Worm (Caenorhabditis elegans) whole organism, L3 larva: Measurements from ENCODE around the gene Y75B8A.6.
A peak's percentile ranks its signal among the peaks of the same experiment; 100 is the strongest.

ENCODE experiments used
- R02D3.7 ChIP-seq: fragments of 150-350 bp; optimal IDR thresholded peaks from 2 replicates; lab custom pipeline; 2014; ENCODE audit warnings: missing biosample characterization, missing genetic modification characterization
- aly-2 ChIP-seq: fragments of 150-350 bp; optimal IDR thresholded peaks from 2 replicates; lab custom pipeline; 2014; ENCODE audit warnings: missing biosample characterization, missing genetic modification characterization
- ama-1 ChIP-seq: fragments of 150-350 bp; optimal IDR thresholded peaks from 2 replicates; lab custom pipeline; 2018
- ceh-16 ChIP-seq: sonication (generic microtip); optimal IDR thresholded peaks from 2 replicates; lab custom pipeline; 2017; ENCODE audit warnings: missing biosample characterization, missing genetic modification characterization
- ceh-28 ChIP-seq: fragments of 150-350 bp; optimal IDR thresholded peaks from 2 replicates; lab custom pipeline; 2014; ENCODE audit warnings: missing biosample characterization, missing genetic modification reagents, missing genetic modification characterization
- ceh-82 ChIP-seq: fragments of 150-350 bp; optimal IDR thresholded peaks from 2 replicates; lab custom pipeline; 2014; ENCODE audit warnings: missing biosample characterization, missing genetic modification characterization
- ceh-9 ChIP-seq: sonication (generic microtip); optimal IDR thresholded peaks from 2 replicates; lab custom pipeline; 2018; ENCODE audit warnings: missing biosample characterization, missing genetic modification characterization
- daf-12 ChIP-seq: fragments of 150-350 bp; optimal IDR thresholded peaks from 2 replicates; lab custom pipeline; 2014; ENCODE audit warnings: missing biosample characterization, missing genetic modification reagents, missing genetic modification characterization
- egl-27 ChIP-seq: sonication (generic microtip); optimal IDR thresholded peaks from 4 replicates; lab custom pipeline; 2017; ENCODE audit warnings: missing biosample characterization, missing genetic modification reagents, missing genetic modification characterization
- elt-1 ChIP-seq: fragments of 150-350 bp; optimal IDR thresholded peaks from 2 replicates; lab custom pipeline; 2014; ENCODE audit warnings: missing biosample characterization, missing genetic modification characterization
- elt-2 ChIP-seq: sonication (generic microtip); optimal IDR thresholded peaks from 2 replicates; lab custom pipeline; 2016; ENCODE audit warnings: missing genetic modification reagents, mild to moderate bottlenecking, missing genetic modification characterization, missing compliant biosample characterization
- elt-3 ChIP-seq, 3 experiments: fragments of 150-350 bp in 1 of 3; sonication (generic microtip) in 2 of 3; optimal IDR thresholded peaks; 2 replicates in 2 of 3; 4 replicates in 1 of 3; lab custom pipeline; 2014 to 2017; ENCODE audit warnings: missing biosample characterization in 3 of 3, missing genetic modification characterization in 3 of 3
- eor-1 ChIP-seq, 2 experiments: fragments of 150-350 bp; optimal IDR thresholded peaks; 2 replicates each; lab custom pipeline; 2014 to 2018; ENCODE audit warnings: missing biosample characterization in 2 of 2, missing genetic modification characterization in 2 of 2
- fkh-10 ChIP-seq: sonication (generic microtip); optimal IDR thresholded peaks from 2 replicates; lab custom pipeline; 2017; ENCODE audit warnings: missing biosample characterization, missing genetic modification reagents, missing genetic modification characterization
- fkh-2 ChIP-seq: fragments of 150-350 bp; optimal IDR thresholded peaks from 2 replicates; lab custom pipeline; 2014; ENCODE audit warnings: missing biosample characterization, missing genetic modification reagents, missing genetic modification characterization
- jun-1 ChIP-seq: fragments of 150-350 bp; optimal IDR thresholded peaks from 2 replicates; lab custom pipeline; 2014; ENCODE audit warnings: missing biosample characterization, missing genetic modification reagents, missing genetic modification characterization
- lin-39 ChIP-seq: fragments of 150-350 bp; optimal IDR thresholded peaks from 2 replicates; lab custom pipeline; 2018; ENCODE audit warnings: missing biosample characterization, missing genetic modification reagents, missing genetic modification characterization
- mdl-1 ChIP-seq: fragments of 150-350 bp; optimal IDR thresholded peaks from 2 replicates; lab custom pipeline; 2014; ENCODE audit warnings: missing biosample characterization, missing genetic modification characterization
- mml-1 ChIP-seq: fragments of 150-350 bp; sonication (generic microtip); optimal IDR thresholded peaks from 3 replicates; lab custom pipeline; 2014; ENCODE audit warnings: missing biosample characterization, missing genetic modification characterization
- nfya-1 ChIP-seq: sonication (generic microtip); optimal IDR thresholded peaks from 2 replicates; lab custom pipeline; 2017; ENCODE audit warnings: missing genetic modification characterization, mild to moderate bottlenecking, missing compliant biosample characterization, antibody characterized with exemption, moderate library complexity; ENCODE audit not compliant: insufficient read depth
- nhr-11 ChIP-seq: fragments of 150-350 bp; optimal IDR thresholded peaks from 2 replicates; lab custom pipeline; 2014; ENCODE audit warnings: missing biosample characterization, missing genetic modification characterization
- nhr-12 ChIP-seq: fragments of 150-350 bp; optimal IDR thresholded peaks from 2 replicates; lab custom pipeline; 2014; ENCODE audit warnings: missing biosample characterization, missing genetic modification characterization
- nhr-23 ChIP-seq: fragments of 150-350 bp; optimal IDR thresholded peaks from 2 replicates; lab custom pipeline; 2014; ENCODE audit warnings: missing biosample characterization, missing genetic modification reagents, missing genetic modification characterization
- nhr-237 ChIP-seq: fragments of 150-350 bp; optimal IDR thresholded peaks from 2 replicates; lab custom pipeline; 2014; ENCODE audit warnings: missing biosample characterization, missing genetic modification characterization
- nhr-25 ChIP-seq: sonication (generic microtip); optimal IDR thresholded peaks from 2 replicates; lab custom pipeline; 2017; ENCODE audit warnings: missing biosample characterization, missing genetic modification characterization
- nhr-28 ChIP-seq: fragments of 150-350 bp; optimal IDR thresholded peaks from 2 replicates; lab custom pipeline; 2014; ENCODE audit warnings: missing biosample characterization, missing genetic modification characterization
- nhr-43 ChIP-seq: sonication (generic microtip); optimal IDR thresholded peaks from 2 replicates; lab custom pipeline; 2016; ENCODE audit warnings: mild to moderate bottlenecking, missing genetic modification characterization, missing compliant biosample characterization; ENCODE audit not compliant: poor library complexity, severe bottlenecking
- nhr-67 ChIP-seq: fragments of 150-350 bp; optimal IDR thresholded peaks from 2 replicates; lab custom pipeline; 2014; ENCODE audit warnings: missing biosample characterization, missing genetic modification characterization
- pha-4 ChIP-seq: fragments of 150-350 bp; optimal IDR thresholded peaks from 2 replicates; lab custom pipeline; 2014; ENCODE audit warnings: missing biosample characterization, missing genetic modification reagents, missing genetic modification characterization
- pqm-1 ChIP-seq: fragments of 150-350 bp; optimal IDR thresholded peaks from 2 replicates; lab custom pipeline; 2017; ENCODE audit warnings: missing biosample characterization, missing genetic modification characterization, inconsistent platforms
- sea-2 ChIP-seq: fragments of 150-350 bp; sonication (generic microtip); optimal IDR thresholded peaks from 4 replicates; lab custom pipeline; 2014; ENCODE audit warnings: missing biosample characterization, missing genetic modification reagents, missing genetic modification characterization
- skn-1 ChIP-seq: fragments of 150-350 bp; optimal IDR thresholded peaks from 2 replicates; lab custom pipeline; 2014; ENCODE audit warnings: missing biosample characterization, missing genetic modification characterization
- unc-39 ChIP-seq: sonication (generic microtip); optimal IDR thresholded peaks from 4 replicates; lab custom pipeline; 2017; ENCODE audit warnings: missing biosample characterization, missing genetic modification characterization
- unc-62 ChIP-seq: fragments of 150-350 bp; sonication (generic microtip); optimal IDR thresholded peaks from 4 replicates; lab custom pipeline; 2014; ENCODE audit warnings: missing biosample characterization, missing genetic modification reagents, missing genetic modification characterization
- zag-1 ChIP-seq: fragments of 150-350 bp; optimal IDR thresholded peaks from 2 replicates; lab custom pipeline; 2014; ENCODE audit warnings: missing biosample characterization, missing genetic modification characterization

Y75B8A.6 gene

DNA sequence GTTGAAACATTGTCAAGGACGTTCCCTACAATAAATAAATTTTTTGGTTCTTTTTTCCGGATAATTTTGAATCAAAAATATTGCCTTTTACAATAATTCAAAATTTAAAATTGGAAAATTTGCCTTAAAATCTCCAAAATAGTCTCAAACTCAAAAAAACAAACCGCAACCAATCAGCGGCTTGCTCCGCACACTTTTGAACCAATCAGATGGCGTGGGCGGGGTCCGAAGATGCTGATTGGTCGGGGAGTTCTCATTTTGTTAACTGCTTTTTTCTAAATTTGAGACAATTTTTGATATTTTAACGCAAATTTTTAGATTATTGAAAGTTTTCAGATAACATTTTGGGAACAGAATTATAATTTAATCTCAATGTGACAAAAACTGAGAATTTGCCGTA, 7.4 kb upstream of the Y75B8A.6 start:
- no peak for TF ChIP-seq nhr-23 (tag; lab: Kevin White, UChicago)
- peak; percentile 98 for TF ChIP-seq nfya-1 (tag; lab: Kevin White, UChicago)

DNA sequence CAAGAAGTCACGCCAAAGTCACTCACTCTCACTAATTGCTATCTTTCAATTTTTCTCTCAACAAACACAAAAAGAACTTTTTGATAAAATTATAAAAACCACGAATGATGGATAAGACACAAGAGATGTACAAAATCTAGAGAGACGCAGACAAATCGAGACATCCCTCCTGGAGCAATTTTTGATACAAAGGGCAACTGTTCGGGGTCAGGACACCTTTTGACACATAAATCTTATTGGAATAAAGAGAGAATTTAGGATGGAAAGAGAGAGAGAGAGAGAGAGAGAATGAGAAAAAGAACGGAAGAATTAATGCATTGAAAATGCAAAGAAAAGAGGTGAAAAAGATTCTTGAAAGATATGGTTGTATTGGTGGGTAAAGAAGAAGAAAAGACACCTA, 7.0 kb upstream of the Y75B8A.6 start:
- TF ChIP-seq ceh-9 (tag; lab: Kevin White, UChicago) (no peak), mml-1 (no peak), ceh-28 (tag; lab: Kevin White, UChicago) (no peak), skn-1 (tag; lab: Kevin White, UChicago) (no peak), jun-1 (tag; lab: Kevin White, UChicago) (no peak), pqm-1 (no peak), unc-39 (tag; lab: Kevin White, UChicago) (no peak), daf-12 (tag; lab: Kevin White, UChicago) (no peak), nhr-12 (tag; lab: Kevin White, UChicago) (no peak), nhr-11 (tag; lab: Kevin White, UChicago) (no peak), sea-2 (no peak), nhr-67 (tag; lab: Kevin White, UChicago) (no peak), nhr-25 (tag; lab: Kevin White, UChicago) (no peak), nhr-237 (no peak), mdl-1 (tag; lab: Kevin White, UChicago) (no peak)

DNA sequence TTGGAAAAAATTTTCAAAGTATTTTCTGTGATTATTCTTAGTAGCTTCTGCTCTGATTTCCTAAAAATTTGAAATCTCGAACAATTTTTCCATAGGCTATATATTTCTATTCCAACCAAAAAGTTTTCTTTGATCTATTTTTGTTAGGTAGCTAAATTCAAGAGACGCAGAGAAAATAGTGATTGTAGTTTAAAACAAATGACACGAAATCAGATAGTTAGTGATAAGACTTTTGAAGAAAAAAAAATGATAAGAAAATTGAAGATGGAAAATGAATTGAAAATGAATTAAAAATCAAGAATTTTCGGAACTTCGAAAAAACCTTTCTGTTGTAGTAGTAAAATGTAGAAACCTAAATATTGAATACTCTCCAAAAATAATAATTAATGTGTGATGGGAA, 5.4 kb upstream of the Y75B8A.6 start:
- TF ChIP-seq elt-2 (tag; lab: Kevin White, UChicago) (peak; percentile 72), ceh-16 (no peak), pha-4 (peak; percentile 36), pqm-1 (peak; percentile 62), egl-27 (tag; lab: Kevin White, UChicago) (no peak), daf-12 (tag; lab: Kevin White, UChicago) (no peak), sea-2 (no peak), fkh-2 (tag; lab: Kevin White, UChicago) (no peak), elt-1 (no peak), mdl-1 (tag; lab: Kevin White, UChicago) (no peak), ceh-9 (tag; lab: Kevin White, UChicago) (no peak)

DNA sequence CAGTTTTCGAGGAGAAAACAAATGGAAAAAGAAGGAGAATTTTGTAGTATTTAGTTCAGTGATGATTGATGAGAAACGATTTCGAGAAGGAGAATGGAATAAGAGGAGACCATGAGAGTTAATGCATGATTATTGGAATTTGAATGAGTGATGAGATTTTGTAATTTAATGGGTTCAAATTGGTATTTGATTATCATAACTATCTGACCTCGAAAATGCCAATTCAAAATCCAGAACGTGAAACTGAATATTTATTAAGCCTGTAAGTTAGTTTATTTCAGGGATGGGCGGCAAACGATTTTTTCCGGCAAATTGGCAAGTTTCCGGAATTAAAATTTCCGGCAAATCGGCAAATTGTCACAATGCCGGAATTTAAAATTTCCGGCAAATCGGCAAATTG, 3.0 kb upstream of the Y75B8A.6 start:
- no peak for TF ChIP-seq ceh-16
- no peak for TF ChIP-seq ceh-28 (tag; lab: Kevin White, UChicago)
- no peak for TF ChIP-seq eor-1 (tag; optimal IDR thresholded peaks at IDR 0.05; lab: Kevin White, UChicago)
- no peak for TF ChIP-seq elt-1
- TF ChIP-seq nhr-28 (tag; lab: Kevin White, UChicago): no peak
- TF ChIP-seq nhr-237: no peak
- no peak for TF ChIP-seq nhr-43 (tag; lab: Kevin White, UChicago)
- TF ChIP-seq nhr-25 (tag; lab: Kevin White, UChicago): no peak
- TF ChIP-seq ama-1 (lab: Kevin White, UChicago): no peak
- TF ChIP-seq pqm-1: no peak
- no peak for TF ChIP-seq egl-27 (tag; lab: Kevin White, UChicago)
- no peak for TF ChIP-seq aly-2 (tag; lab: Kevin White, UChicago)
- TF ChIP-seq R02D3.7: no peak
- TF ChIP-seq zag-1 (tag; lab: Kevin White, UChicago): no peak
- TF ChIP-seq ceh-82 (tag; lab: Kevin White, UChicago): no peak

DNA sequence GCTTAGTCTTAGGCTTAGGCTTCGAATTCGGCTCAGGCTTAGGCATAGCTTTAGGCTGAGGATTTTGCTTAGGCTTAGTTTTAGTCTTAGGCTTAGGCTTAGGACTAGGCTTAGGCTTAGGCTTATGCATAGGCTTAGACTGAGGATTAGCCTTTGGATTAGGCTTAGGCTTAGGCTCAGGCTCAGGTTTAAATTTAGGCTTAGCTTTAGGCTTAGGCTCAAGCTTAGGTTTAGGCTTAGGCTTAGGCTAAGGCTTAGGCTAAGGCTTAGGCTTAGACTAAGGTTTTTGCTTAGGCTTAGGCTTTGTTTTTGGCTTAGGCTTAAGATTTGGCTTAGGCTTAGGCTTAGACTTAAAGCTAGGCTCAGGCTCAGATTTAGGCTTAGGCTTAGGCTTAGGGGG, 1.6 kb upstream of the Y75B8A.6 start:
- TF ChIP-seq lin-39 (tag; lab: Kevin White, UChicago): no peak
- no peak for TF ChIP-seq skn-1 (tag; lab: Kevin White, UChicago)
- no peak for TF ChIP-seq unc-62 (GFP tag; lab: Kevin White, UChicago)
- TF ChIP-seq jun-1 (tag; lab: Kevin White, UChicago): no peak
- no peak for TF ChIP-seq ceh-28 (tag; lab: Kevin White, UChicago)
- TF ChIP-seq unc-39 (tag; lab: Kevin White, UChicago): no peak
- no peak for TF ChIP-seq eor-1 (tag; optimal IDR thresholded peaks at IDR 0.05; lab: Kevin White, UChicago)
- no peak for TF ChIP-seq nfya-1 (tag; lab: Kevin White, UChicago)
- TF ChIP-seq elt-3 (tag; optimal IDR thresholded peaks at IDR 0.05; lab: Kevin White, UChicago): no peak
- TF ChIP-seq fkh-10 (GFP tag; lab: Kevin White, UChicago): no peak
- TF ChIP-seq ceh-9 (tag; lab: Kevin White, UChicago): no peak
- TF ChIP-seq ceh-82 (tag; lab: Kevin White, UChicago): no peak
